Worm (Caenorhabditis elegans) whole organism, midembryonic: Measurements from ENCODE around the gene try-11.

ENCODE experiments used
- T22C8.4 ChIP-seq: fragments of 200-800 bp; sonication (Bioruptor generic); IDR thresholded peaks from 2 replicates; pipeline ENCODE4 v1.3.6; 2022; ENCODE audit warnings: missing genetic modification characterization, missing compliant biosample characterization
- klf-2 ChIP-seq: fragments of 200-800 bp; sonication (Bioruptor generic); conservative IDR thresholded peaks from 2 replicates; pipeline ENCODE4 v1.3.6; 2022; ENCODE audit warnings: missing genetic modification reagents, missing genetic modification characterization, missing compliant biosample characterization

ce11 chrV:7501194-7501593 lies 49.7 kb downstream of the try-11 start:
- TF ChIP-seq T22C8.4 (GFP tag; lab: Robert Waterston, UW): no peak
- no peak for TF ChIP-seq klf-2 (GFP tag; lab: Robert Waterston, UW)
